Fruit fly (Drosophila melanogaster): ENCODE data around the gene CG3251.

Gene CG3251

dm6 chr2L:4690602-4691001, at the start of gene CG3251:
TSS of gene CG3251 (minus strand) at chr2L:4690702.
- no peak for TF ChIP-seq CG17801 (GFP tag; optimal IDR thresholded peaks at IDR 0.05; ENCODE audit: partially characterized antibody)

- TF ChIP-seq CG17801 (GFP tag; optimal IDR thresholded peaks at IDR 0.05; ENCODE audit: partially characterized antibody), result no peak
Measured at dm6 chr2L:4734358-4734757, 43.9 kb upstream of the CG3251 start, which contains the start of gene CG15631. TSS of gene CG15631 (minus strand) at chr2L:4734458.

dm6 chr2L:4726021-4726420, 35.5 kb upstream of the CG3251 start:
- no peak for TF ChIP-seq CG17801 (GFP tag; optimal IDR thresholded peaks at IDR 0.05; ENCODE audit: partially characterized antibody)

DNA sequence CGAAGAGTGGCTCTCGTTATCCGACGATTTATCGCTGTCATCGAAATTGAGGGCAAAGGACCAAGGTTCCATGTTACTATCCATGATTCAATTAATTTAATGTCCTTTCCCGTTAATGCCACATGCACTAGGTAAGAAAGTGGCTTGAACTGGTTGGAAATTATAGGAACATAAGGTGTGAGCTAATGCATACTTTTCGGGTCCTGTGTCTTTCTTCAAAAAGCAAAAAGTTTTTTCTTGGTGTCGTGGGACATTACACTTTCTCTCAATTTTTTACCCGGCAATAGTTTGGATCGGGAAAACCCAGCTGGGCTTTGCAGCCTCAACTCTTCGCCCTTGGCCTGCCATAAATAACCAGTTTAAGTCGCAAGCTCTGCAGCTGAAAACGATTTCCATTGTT, 10.9 kb upstream of the CG3251 start, which contains the start of gene Taf12L:
Taf12L (minus strand) TSS at position 101 of the 400 bp plus-strand sequence.
- TF ChIP-seq CG17801 (GFP tag; optimal IDR thresholded peaks at IDR 0.05; ENCODE audit: partially characterized antibody), result no peak

- no peak for TF ChIP-seq CG17801 (GFP tag; optimal IDR thresholded peaks at IDR 0.05; ENCODE audit: partially characterized antibody)
Measured at dm6 chr2L:4698837-4699236, 8.3 kb upstream of the CG3251 start.

- TF ChIP-seq CG17801 (GFP tag; optimal IDR thresholded peaks at IDR 0.05; ENCODE audit: partially characterized antibody), result no peak
Measured at dm6 chr2L:4694421-4694820, 3.9 kb upstream of the CG3251 start, which contains the start of gene dcma. TSS of gene dcma (plus strand) at chr2L:4694721.

DNA sequence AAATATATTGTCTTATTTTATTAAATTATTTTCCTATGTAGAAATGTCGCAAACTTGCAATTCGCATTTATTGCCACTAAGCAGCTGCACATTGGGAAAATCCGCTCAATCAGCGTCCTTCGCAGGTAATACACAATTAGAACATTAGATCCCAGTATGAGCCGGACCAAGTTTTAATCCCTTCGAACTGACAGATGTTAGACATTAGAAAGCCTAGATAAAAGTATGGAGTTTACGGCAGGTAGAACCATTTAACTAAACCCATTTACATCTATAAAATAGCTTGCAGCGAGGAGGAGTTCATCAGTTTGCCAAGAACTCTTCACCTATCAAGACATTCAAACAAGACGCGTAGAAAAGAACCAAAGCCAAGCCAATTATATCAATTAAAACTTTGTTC, 3.3 kb downstream of the CG3251 start, which contains the start of gene Elba3:
Elba3 (plus strand) TSS at position 301 of the 400 bp plus-strand sequence.
- TF ChIP-seq CG17801 (GFP tag; optimal IDR thresholded peaks at IDR 0.05; ENCODE audit: partially characterized antibody), result no peak

dm6 chr2L:4684361-4684760, 6.1 kb downstream of the CG3251 start, which contains the start of gene Elba1:
TSS of gene Elba1 (minus strand) at chr2L:4684461.
- no peak for TF ChIP-seq CG17801 (GFP tag; optimal IDR thresholded peaks at IDR 0.05; ENCODE audit: partially characterized antibody)

DNA sequence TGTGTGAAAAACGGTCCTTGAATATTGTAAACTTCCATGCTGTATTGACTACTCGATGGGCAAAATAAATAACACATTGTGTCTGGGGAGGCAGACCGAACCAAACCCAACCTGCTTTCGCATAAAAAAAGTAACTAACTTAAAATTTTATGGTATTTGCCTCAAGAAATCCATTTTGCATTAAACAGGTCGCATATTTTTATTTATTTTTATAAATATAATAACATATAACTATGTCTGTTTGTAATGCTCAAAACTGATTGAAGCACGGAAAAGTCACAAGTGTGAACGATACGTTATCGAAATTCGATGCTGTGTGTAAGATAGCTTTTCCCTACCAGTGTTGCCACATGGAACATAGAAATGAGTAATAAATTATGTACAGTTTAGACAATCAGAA, 8.1 kb downstream of the CG3251 start, which contains the start of gene CG11929:
CG11929 (plus strand) TSS at position 301 of the 400 bp plus-strand sequence.
- no peak for TF ChIP-seq CG17801 (GFP tag; optimal IDR thresholded peaks at IDR 0.05; ENCODE audit: partially characterized antibody)

- TF ChIP-seq CG17801 (GFP tag; optimal IDR thresholded peaks at IDR 0.05; ENCODE audit: partially characterized antibody), result no peak
Measured at dm6 chr2L:4660932-4661331, 29.6 kb downstream of the CG3251 start.

dm6 chr2L:4650752-4651453, 39.6 kb downstream of the CG3251 start, which contains the start of gene CG3355:
TSS of gene CG3355 (plus strand) at chr2L:4651403.
- TF ChIP-seq CG17801 (GFP tag; optimal IDR thresholded peaks at IDR 0.05; ENCODE audit: partially characterized antibody), result no peak

DNA sequence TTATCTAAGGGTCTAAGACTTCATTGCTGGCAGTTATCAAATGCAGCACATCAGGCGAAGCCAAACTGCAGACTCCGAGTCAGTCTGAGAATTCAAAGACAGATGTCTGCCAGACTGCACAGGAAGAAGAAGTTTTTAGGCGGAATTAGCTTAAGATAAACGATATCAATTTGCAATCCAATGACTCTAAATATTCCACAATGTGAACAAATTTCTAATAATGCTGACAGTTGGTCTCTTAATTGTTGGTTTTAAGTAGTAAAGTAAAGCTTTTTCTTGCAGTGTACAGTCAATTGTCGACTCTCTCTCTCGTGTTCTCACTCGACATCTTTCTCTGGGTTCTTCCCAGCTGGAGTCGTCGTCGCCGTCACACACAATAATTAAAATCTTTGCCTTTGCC, 41.7 kb downstream of the CG3251 start:
- no peak for TF ChIP-seq CG17801 (GFP tag; optimal IDR thresholded peaks at IDR 0.05; ENCODE audit: partially characterized antibody)

- TF ChIP-seq CG17801 (GFP tag; optimal IDR thresholded peaks at IDR 0.05; ENCODE audit: partially characterized antibody), result no peak
Measured at dm6 chr2L:4646751-4647150, 43.8 kb downstream of the CG3251 start, which contains the start of gene CG43798. TSS of gene CG43798 (plus strand) at chr2L:4647051.

dm6 chr2L:4642672-4643071, 47.8 kb downstream of the CG3251 start, which contains the start of gene CG15635:
TSS of gene CG15635 (plus strand) at chr2L:4642972.
- TF ChIP-seq CG17801 (GFP tag; optimal IDR thresholded peaks at IDR 0.05; ENCODE audit: partially characterized antibody), result no peak

DNA sequence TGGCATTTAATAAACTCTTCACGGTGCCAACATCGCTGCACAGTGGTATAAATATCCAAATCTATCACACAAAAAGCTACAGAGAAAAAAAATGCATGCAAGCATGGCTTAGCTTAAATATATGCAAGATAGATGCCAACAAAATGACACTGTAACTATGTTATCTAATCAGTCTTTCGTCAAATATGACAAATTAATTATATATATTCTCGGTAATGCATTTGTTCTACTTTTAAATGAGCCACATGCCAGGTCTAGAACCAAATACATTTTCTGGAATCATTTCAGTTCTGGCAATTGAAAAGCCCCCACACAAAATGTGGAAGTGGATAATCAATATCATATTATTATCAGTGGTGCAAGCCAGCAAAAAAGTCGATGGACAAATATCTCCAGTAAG, 49.5 kb downstream of the CG3251 start, which contains the start of gene BG642163:
BG642163 (plus strand) TSS at position 301 of the 400 bp plus-strand sequence.
- no peak for TF ChIP-seq CG17801 (GFP tag; optimal IDR thresholded peaks at IDR 0.05; ENCODE audit: partially characterized antibody)
